Fruit fly (Drosophila melanogaster) whole organism, prepupa: ENCODE data around the gene Cyp28d1.

ENCODE experiments used
- Blimp-1 ChIP-seq: fragments of 200-800 bp; sonication (Bioruptor generic); optimal IDR thresholded peaks from 3 replicates; lab custom pipeline; 2017; ENCODE audit warnings: missing biosample characterization, missing genetic modification characterization, mild to moderate bottlenecking, moderate library complexity, missing genetic modification reagents
- CG11762 ChIP-seq: fragments of 200-800 bp; sonication (Bioruptor generic); optimal IDR thresholded peaks from 3 replicates; lab custom pipeline; 2016; ENCODE audit warnings: missing biosample characterization, missing genetic modification characterization; ENCODE audit not compliant: insufficient read depth
- CG15336 ChIP-seq: fragments of 200-800 bp; sonication (Bioruptor generic); IDR thresholded peaks from 2 replicates; pipeline ENCODE4 v1.3.6; 2022; ENCODE audit warnings: missing biosample characterization, missing genetic modification characterization
- CG16779 ChIP-seq: fragments of 200-800 bp; sonication (Bioruptor generic); optimal IDR thresholded peaks from 3 replicates; lab custom pipeline; 2017; ENCODE audit warnings: missing biosample characterization, mild to moderate bottlenecking, missing genetic modification characterization
- CG32006 ChIP-seq: fragments of 200-800 bp; sonication (Bioruptor generic); optimal IDR thresholded peaks from 3 replicates; lab custom pipeline; 2017; ENCODE audit warnings: missing biosample characterization, mild to moderate bottlenecking, missing genetic modification characterization
- CG3919 ChIP-seq: fragments of 200-800 bp; sonication (Bioruptor generic); optimal IDR thresholded peaks from 3 replicates; lab custom pipeline; 2016; ENCODE audit warnings: missing biosample characterization, missing genetic modification characterization
- CG4318 ChIP-seq: fragments of 200-800 bp; sonication (Bioruptor generic); optimal IDR thresholded peaks from 3 replicates; lab custom pipeline; 2017; ENCODE audit warnings: missing biosample characterization, mild to moderate bottlenecking, missing genetic modification characterization
- CG6163 ChIP-seq: fragments of 200-800 bp; sonication (Bioruptor generic); IDR thresholded peaks from 3 replicates; pipeline ENCODE4 v1.3.6; 2022; ENCODE audit warnings: missing biosample characterization, missing genetic modification characterization
- CG6854 ChIP-seq: fragments of 200-800 bp; sonication (Bioruptor generic); optimal IDR thresholded peaks from 2 replicates; lab custom pipeline; 2017; ENCODE audit warnings: missing biosample characterization, mild to moderate bottlenecking, missing genetic modification characterization
- CG7368 ChIP-seq: fragments of 200-800 bp; sonication (Bioruptor generic); optimal IDR thresholded peaks from 3 replicates; lab custom pipeline; 2016; ENCODE audit warnings: missing biosample characterization, missing genetic modification characterization
- CG8119 ChIP-seq: fragments of 200-800 bp; sonication (Bioruptor generic); IDR thresholded peaks from 3 replicates; pipeline ENCODE4 v1.3.6; 2022; ENCODE audit warnings: missing biosample characterization, missing genetic modification characterization
- CG8319 ChIP-seq: fragments of 200-800 bp; sonication (Bioruptor generic); optimal IDR thresholded peaks from 3 replicates; lab custom pipeline; 2016; ENCODE audit warnings: missing biosample characterization, missing genetic modification characterization
- Eip93F ChIP-seq: fragments of 200-800 bp; sonication (Bioruptor generic); optimal IDR thresholded peaks from 2 replicates; lab custom pipeline; 2016; ENCODE audit warnings: missing biosample characterization, mild to moderate bottlenecking, missing genetic modification characterization
- Ets21C ChIP-seq: fragments of 200-800 bp; sonication (Bioruptor generic); optimal IDR thresholded peaks from 3 replicates; lab custom pipeline; 2016; ENCODE audit warnings: missing biosample characterization, missing genetic modification characterization
- Hr38 ChIP-seq: sonication (Bioruptor generic); optimal IDR thresholded peaks from 2 replicates; lab custom pipeline; 2016; ENCODE audit warnings: missing biosample characterization, missing genetic modification characterization
- Hr4 ChIP-seq: fragments of 200-800 bp; sonication (Bioruptor generic); optimal IDR thresholded peaks from 3 replicates; lab custom pipeline; 2016; ENCODE audit warnings: missing biosample characterization, missing genetic modification characterization
- Lpt ChIP-seq: fragments of 200-800 bp; sonication (Bioruptor generic); optimal IDR thresholded peaks from 3 replicates; lab custom pipeline; 2016; ENCODE audit warnings: missing biosample characterization, missing genetic modification characterization
- OdsH ChIP-seq: fragments of 200-800 bp; sonication (Bioruptor generic); optimal IDR thresholded peaks from 3 replicates; lab custom pipeline; 2016; ENCODE audit warnings: missing biosample characterization, missing genetic modification characterization
- Smox ChIP-seq: fragments of 200-800 bp; sonication (Bioruptor generic); optimal IDR thresholded peaks from 3 replicates; lab custom pipeline; 2016; ENCODE audit warnings: missing biosample characterization, missing genetic modification characterization
- Sox14 ChIP-seq: fragments of 200-800 bp; sonication (Bioruptor generic); optimal IDR thresholded peaks from 3 replicates; lab custom pipeline; 2016; ENCODE audit warnings: missing biosample characterization, missing genetic modification characterization
- Sox15 ChIP-seq: fragments of 200-800 bp; sonication (Bioruptor generic); optimal IDR thresholded peaks from 3 replicates; lab custom pipeline; 2016; ENCODE audit warnings: missing biosample characterization, missing genetic modification characterization
- acj6 ChIP-seq: fragments of 200-800 bp; sonication (Bioruptor generic); optimal IDR thresholded peaks from 3 replicates; lab custom pipeline; 2016; ENCODE audit warnings: missing biosample characterization, missing genetic modification characterization
- cyc ChIP-seq: fragments of 200-800 bp; sonication (Bioruptor generic); optimal IDR thresholded peaks from 3 replicates; lab custom pipeline; 2016; ENCODE audit warnings: missing biosample characterization, missing genetic modification characterization
- eg ChIP-seq: fragments of 200-800 bp; sonication (Bioruptor generic); IDR thresholded peaks from 3 replicates; pipeline ENCODE4 v1.3.6; 2022; ENCODE audit warnings: missing biosample characterization, missing genetic modification characterization
- esn ChIP-seq: fragments of 200-800 bp; sonication (Bioruptor generic); optimal IDR thresholded peaks from 2 replicates; lab custom pipeline; 2016; ENCODE audit warnings: missing biosample characterization, mild to moderate bottlenecking, missing genetic modification characterization, moderate library complexity
- fd59A ChIP-seq: fragments of 200-800 bp; sonication (Bioruptor generic); optimal IDR thresholded peaks from 2 replicates; lab custom pipeline; 2017; ENCODE audit warnings: missing biosample characterization, mild to moderate bottlenecking, missing genetic modification characterization, missing genetic modification reagents
- fd85E ChIP-seq: fragments of 200-800 bp; sonication (Bioruptor generic); optimal IDR thresholded peaks from 3 replicates; lab custom pipeline; 2016; ENCODE audit warnings: missing biosample characterization, missing genetic modification characterization
- fkh ChIP-seq: fragments of 200-800 bp; sonication (Bioruptor generic); optimal IDR thresholded peaks from 3 replicates; lab custom pipeline; 2017; ENCODE audit warnings: missing biosample characterization, mild to moderate bottlenecking, missing genetic modification characterization, moderate library complexity
- lz ChIP-seq: fragments of 200-800 bp; sonication (Bioruptor generic); optimal IDR thresholded peaks from 3 replicates; lab custom pipeline; 2016; ENCODE audit warnings: missing biosample characterization, missing genetic modification characterization
- pdm3 ChIP-seq: fragments of 200-800 bp; sonication (Bioruptor generic); optimal IDR thresholded peaks from 3 replicates; lab custom pipeline; 2016; ENCODE audit warnings: missing biosample characterization, missing genetic modification characterization
- salr ChIP-seq, 2 experiments: fragments of 200-800 bp; sonication (Bioruptor generic); optimal IDR thresholded peaks; 3 replicates each; lab custom pipeline; 2016 to 2018; ENCODE audit warnings: missing biosample characterization in 2 of 2, missing genetic modification characterization in 2 of 2, mild to moderate bottlenecking in 1 of 2
- svp ChIP-seq: fragments of 200-800 bp; sonication (Bioruptor generic); peaks from one replicate; lab custom pipeline; 2016; ENCODE audit warnings: missing biosample characterization, missing genetic modification characterization
- vri ChIP-seq: fragments of 200-800 bp; sonication (Bioruptor generic); optimal IDR thresholded peaks from 3 replicates; lab custom pipeline; 2016; ENCODE audit warnings: missing biosample characterization, mild to moderate bottlenecking, missing genetic modification characterization

The Cyp28d1 gene

dm6 chr2L:5225547-5226213, 15.4 kb downstream of the Cyp28d1 start (continued):
- TF ChIP-seq Sox14 (GFP tag; lab: Kevin White, UChicago), result peak; percentile 34
- TF ChIP-seq CG8119 (GFP tag; lab: Robert Waterston, UW), result peak; percentile 79
- TF ChIP-seq acj6, result peak; percentile 46
- TF ChIP-seq salr (GFP tag; optimal IDR thresholded peaks at IDR 0.05; lab: Kevin White, UChicago), result peak in 1 of 2 experiments; percentile 4

dm6 chr2L:5226891-5227554, 16.8 kb downstream of the Cyp28d1 start:
- TF ChIP-seq Hr38 (no peak), Sox15 (GFP tag; lab: Kevin White, UChicago) (no peak), CG3919 (no peak), CG8319 (GFP tag; lab: Kevin White, UChicago) (no peak), Hr4 (GFP tag; lab: Kevin White, UChicago) (no peak), CG15336 (GFP tag; lab: Robert Waterston, UW) (no peak), fd59A (GFP tag; lab: Kevin White, UChicago) (no peak), Eip93F (GFP tag; lab: Kevin White, UChicago) (no peak), CG6163 (no peak), Smox (GFP tag; lab: Kevin White, UChicago) (no peak), lz (no peak), eg (no peak), CG32006 (no peak)

dm6 chr2L:5228581-5229077, 18.4 kb downstream of the Cyp28d1 start:
- TF ChIP-seq fkh (GFP tag; lab: Kevin White, UChicago), result peak; percentile 71
- TF ChIP-seq CG8119 (GFP tag; lab: Robert Waterston, UW), result peak; percentile 26; the same call in 1 of the 3 replicates
- TF ChIP-seq eg, result peak; percentile 51; the same call in 1 of the 3 replicates
- TF ChIP-seq cyc, result no peak
- TF ChIP-seq CG15336 (GFP tag; lab: Robert Waterston, UW), result 0 out of 2 replicates have a peak, but pooled peaks have one; percentile 46
- TF ChIP-seq CG7368, result no peak
- TF ChIP-seq, all 60 proteins: peak for 4

- TF ChIP-seq pdm3 (GFP tag; lab: Kevin White, UChicago), result no peak
- no peak for TF ChIP-seq CG6854 (GFP tag; lab: Kevin White, UChicago)
- no peak for TF ChIP-seq CG4318 (GFP tag; lab: Kevin White, UChicago)
- no peak for TF ChIP-seq Sox15 (GFP tag; lab: Kevin White, UChicago)
- no peak for TF ChIP-seq CG7368
- no peak for TF ChIP-seq acj6
- TF ChIP-seq OdsH (GFP tag; lab: Kevin White, UChicago), result no peak
- TF ChIP-seq Eip93F (GFP tag; lab: Kevin White, UChicago), result no peak
- TF ChIP-seq lz, result no peak
- no peak for TF ChIP-seq fd85E (GFP tag; lab: Kevin White, UChicago)
- no peak for TF ChIP-seq Lpt (GFP tag; lab: Kevin White, UChicago)
- TF ChIP-seq esn, result no peak
- no peak for TF ChIP-seq cyc
- TF ChIP-seq Hr4 (GFP tag; lab: Kevin White, UChicago), result no peak
- TF ChIP-seq CG11762 (GFP tag; lab: Kevin White, UChicago), result no peak
- no peak for TF ChIP-seq eg
- TF ChIP-seq CG16779 (tag; lab: Kevin White, UChicago), result no peak
These were observed 19.0 kb downstream of the Cyp28d1 start for dm6 chr2L:5229239-5229638.

- TF ChIP-seq Blimp-1 (GFP tag; lab: Kevin White, UChicago), result no peak
- TF ChIP-seq CG15336 (GFP tag; lab: Robert Waterston, UW), result 0 out of 2 replicates have a peak, but pooled peaks have one; percentile 7
- peak; percentile 44 for TF ChIP-seq vri
- TF ChIP-seq svp, result peak; percentile 67
- TF ChIP-seq Ets21C (GFP tag; lab: Kevin White, UChicago), result no peak
- TF ChIP-seq Sox14 (GFP tag; lab: Kevin White, UChicago), result no peak
These were observed 19.6 kb downstream of the Cyp28d1 start for dm6 chr2L:5229735-5230347.
